Fruit fly (Drosophila melanogaster): ENCODE measurements around the gene CG33234.

The CG33234 gene

DNA sequence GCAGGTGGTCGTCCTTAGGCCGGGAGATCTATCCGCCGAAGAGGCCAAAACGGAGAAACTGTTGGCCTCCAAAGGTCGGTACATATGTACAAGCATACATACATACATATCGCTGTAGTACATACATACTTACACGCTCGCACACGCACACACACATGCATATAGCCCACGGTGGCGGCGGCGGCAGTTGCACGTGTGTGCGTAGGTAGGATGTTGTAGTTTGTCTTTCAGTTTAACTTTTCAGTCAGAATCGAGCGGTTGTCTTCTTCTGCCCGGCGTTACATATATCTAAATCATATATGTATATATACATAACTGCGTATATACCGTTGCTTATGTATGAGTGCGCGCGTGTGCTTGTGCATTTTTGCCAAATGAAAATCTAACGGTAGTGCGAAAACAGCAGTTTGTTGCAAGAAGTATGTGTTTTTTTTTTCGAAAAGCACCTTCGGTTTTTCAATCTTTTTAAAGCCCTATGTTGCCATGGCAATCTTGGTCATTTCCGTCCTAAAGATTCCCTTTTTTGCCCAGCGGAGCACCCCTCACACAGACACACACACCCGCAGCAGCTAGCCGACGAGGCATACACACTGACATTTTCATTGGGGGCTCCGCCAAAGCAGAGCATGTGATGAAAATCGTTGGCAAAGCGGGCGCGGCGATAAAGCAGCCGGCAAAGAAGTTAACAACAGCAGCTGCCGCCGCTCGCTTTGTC, 29.2 kb upstream of the CG33234 start:
- TF ChIP-seq sage (GFP tag; optimal IDR thresholded peaks at IDR 0.05), result no peak
- no peak for TF ChIP-seq jim (GFP tag; optimal IDR thresholded peaks at IDR 0.05)
- no peak for TF ChIP-seq brk (GFP tag; optimal IDR thresholded peaks at IDR 0.05)
- no peak for TF ChIP-seq sv (GFP tag; optimal IDR thresholded peaks at IDR 0.05)

DNA sequence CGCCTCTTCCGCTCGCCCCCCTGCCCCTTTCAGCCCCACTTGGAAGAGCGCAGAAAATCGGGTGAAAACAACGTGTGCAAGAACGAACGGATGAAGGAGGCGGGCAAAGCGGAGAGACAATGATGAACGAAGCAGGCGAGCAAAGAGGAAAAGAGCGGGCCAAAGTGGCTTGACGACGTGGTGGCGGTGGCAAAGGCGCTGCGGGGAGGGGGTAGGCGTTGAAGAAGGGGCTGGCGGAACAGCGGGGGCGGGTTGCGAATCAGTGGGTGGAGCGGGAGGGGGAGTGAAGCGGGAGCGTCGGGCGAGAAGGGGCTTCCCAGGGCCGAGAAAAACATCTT, 28.7 kb upstream of the CG33234 start:
- no peak for TF ChIP-seq CG32264 (GFP tag; optimal IDR thresholded peaks at IDR 0.05)
- TF ChIP-seq psq (GFP tag; optimal IDR thresholded peaks at IDR 0.05), result peak; percentile 100
- no peak for TF ChIP-seq Rel (GFP tag; optimal IDR thresholded peaks at IDR 0.05)
- TF ChIP-seq Rel (tag; optimal IDR thresholded peaks at IDR 0.05), result peak; percentile 99
- no peak for TF ChIP-seq sv (GFP tag; optimal IDR thresholded peaks at IDR 0.05)
- no peak for TF ChIP-seq dmrt93B (GFP tag; optimal IDR thresholded peaks at IDR 0.05)
- TF ChIP-seq dl (GFP tag; optimal IDR thresholded peaks at IDR 0.05; ENCODE audit: insufficient read depth in 1 of 2, partially characterized antibody in 2 of 2), result peak in 1 of 2 experiments; percentile 19
- no peak for TF ChIP-seq sage (GFP tag; optimal IDR thresholded peaks at IDR 0.05)
- TF ChIP-seq h (GFP tag; optimal IDR thresholded peaks at IDR 0.05), result peak; percentile 27
- no peak for TF ChIP-seq OdsH (GFP tag; optimal IDR thresholded peaks at IDR 0.05)

DNA sequence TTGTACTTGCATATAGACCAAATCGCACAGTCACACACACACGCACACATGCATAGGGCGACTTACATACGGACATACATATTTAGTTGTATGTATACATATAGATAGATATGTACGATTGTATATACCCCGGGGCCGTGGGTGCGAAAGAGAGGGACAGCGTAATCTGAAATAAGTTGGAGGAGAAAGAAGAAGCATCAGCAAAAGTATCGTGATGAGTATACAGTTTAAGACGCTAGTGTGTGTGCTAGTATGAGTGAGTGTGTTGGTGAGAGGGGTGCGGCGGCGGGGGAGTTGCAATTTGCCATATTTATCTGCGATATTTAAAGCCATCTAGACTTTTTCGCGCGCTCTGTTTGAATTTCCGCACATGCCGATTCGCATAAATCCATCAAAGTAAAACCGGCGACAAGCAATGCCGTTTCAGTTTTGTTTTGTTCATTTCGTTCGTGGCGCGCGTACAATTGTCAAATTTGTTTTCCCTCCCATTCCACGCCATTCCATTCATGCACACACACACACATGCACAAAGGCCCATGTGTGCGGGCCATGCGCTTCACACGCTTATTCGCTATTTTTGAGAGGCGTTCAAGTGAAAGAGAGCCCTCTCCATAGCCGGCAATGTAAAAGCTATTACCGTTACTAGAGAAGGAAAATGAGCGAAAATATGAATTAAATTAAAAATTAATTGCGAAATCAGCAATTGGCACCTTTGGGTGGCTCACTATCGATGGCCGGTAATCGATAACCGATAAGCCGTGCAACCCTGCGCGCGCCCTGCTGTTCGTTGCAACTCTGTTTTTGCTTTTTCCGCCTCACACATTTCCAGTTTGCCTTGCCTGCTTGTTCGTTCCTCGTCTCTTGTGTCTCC, 26.3 kb upstream of the CG33234 start:
- TF ChIP-seq CrebA (GFP tag; optimal IDR thresholded peaks at IDR 0.05; ENCODE audit: borderline replicate concordance) (no peak), fru (GFP tag; optimal IDR thresholded peaks at IDR 0.05) (peak; percentile 80), jim (GFP tag; optimal IDR thresholded peaks at IDR 0.05) (no peak), Dfd (GFP tag; optimal IDR thresholded peaks at IDR 0.05) (no peak), tai (GFP tag; optimal IDR thresholded peaks at IDR 0.05) (no peak), lola (GFP tag; optimal IDR thresholded peaks at IDR 0.05) (no peak), rgr (GFP tag; optimal IDR thresholded peaks at IDR 0.05) (peak; percentile 93), Vsx2 (GFP tag; optimal IDR thresholded peaks at IDR 0.05; ENCODE audit: partially characterized antibody) (no peak), sage (GFP tag; optimal IDR thresholded peaks at IDR 0.05) (peak; percentile 35), Sp1 (GFP tag; optimal IDR thresholded peaks at IDR 0.05) (peak; percentile 85), brk (GFP tag; optimal IDR thresholded peaks at IDR 0.05) (peak; percentile 40), Myc (optimal IDR thresholded peaks at IDR 0.05) (peak; percentile 62), Mio (GFP tag; optimal IDR thresholded peaks at IDR 0.05) (peak; percentile 16), dmrt93B (GFP tag; optimal IDR thresholded peaks at IDR 0.05) (peak; percentile 83), psq (GFP tag; optimal IDR thresholded peaks at IDR 0.05) (peak; percentile 99), CG32264 (GFP tag; optimal IDR thresholded peaks at IDR 0.05) (peak; percentile 45), dl (GFP tag; optimal IDR thresholded peaks at IDR 0.05; ENCODE audit: insufficient read depth in 1 of 2, partially characterized antibody in 2 of 2) (no peak), OdsH (GFP tag; optimal IDR thresholded peaks at IDR 0.05) (peak; percentile 75), Dif (GFP tag; optimal IDR thresholded peaks at IDR 0.05; ENCODE audit: partially characterized antibody) (peak; percentile 72), dsf (GFP tag; optimal IDR thresholded peaks at IDR 0.05; ENCODE audit: borderline replicate concordance) (no peak), foxo (GFP tag; optimal IDR thresholded peaks at IDR 0.05) (peak; percentile 66 to 74), N (GFP tag; optimal IDR thresholded peaks at IDR 0.05) (peak; percentile 38), Jra (GFP tag; optimal IDR thresholded peaks at IDR 0.05) (peak; percentile 26), pan (optimal IDR thresholded peaks at IDR 0.05) (no peak), Hnf4 (GFP tag; optimal IDR thresholded peaks at IDR 0.05) (peak; percentile 76), h (GFP tag; optimal IDR thresholded peaks at IDR 0.05) (peak; percentile 88), woc (GFP tag; optimal IDR thresholded peaks at IDR 0.05) (peak; percentile 44), Abd-B (GFP tag; optimal IDR thresholded peaks at IDR 0.05) (no peak), sv (GFP tag; optimal IDR thresholded peaks at IDR 0.05) (peak; percentile 75), br (GFP tag; optimal IDR thresholded peaks at IDR 0.05) (peak; percentile 89), GATAd (GFP tag; optimal IDR thresholded peaks at IDR 0.05) (no peak), Rel (GFP tag; optimal IDR thresholded peaks at IDR 0.05) (peak; percentile 68), Rel (tag; optimal IDR thresholded peaks at IDR 0.05) (peak; percentile 11), usp (GFP tag; optimal IDR thresholded peaks at IDR 0.05) (no peak), Hr83 (GFP tag; optimal IDR thresholded peaks at IDR 0.05; ENCODE audit: poor library complexity, severe bottlenecking) (peak; percentile 78), HLH106 (tag; optimal IDR thresholded peaks at IDR 0.05) (peak; percentile 72), ey (GFP tag; optimal IDR thresholded peaks at IDR 0.05) (peak; percentile 64), Hr78 (GFP tag; optimal IDR thresholded peaks at IDR 0.05) (no peak), CG9705 (GFP tag; optimal IDR thresholded peaks at IDR 0.05) (peak; percentile 86)
